Fruit fly (Drosophila melanogaster) whole organism, embryonic: Measurements from ENCODE around the gene L2HGDH.

Experiments used
- Aef1 ChIP-seq: fragments of 200-800 bp; sonication (Bioruptor generic); IDR thresholded peaks from 3 replicates; pipeline ENCODE4 v1.3.6; 2022; ENCODE audit warnings: missing biosample characterization, missing genetic modification characterization
- Bgb ChIP-seq: fragments of 200-800 bp; sonication (Bioruptor generic); IDR thresholded peaks from 2 replicates; pipeline ENCODE4 v1.3.6; 2022; ENCODE audit warnings: missing biosample characterization, missing genetic modification characterization; ENCODE audit not compliant: partially characterized antibody
- CG10321 ChIP-seq: fragments of 200-800 bp; sonication (Bioruptor generic); IDR thresholded peaks from 2 replicates; pipeline ENCODE4 v1.3.6; 2022; ENCODE audit warnings: missing biosample characterization, missing genetic modification characterization
- CG10543 ChIP-seq: fragments of 200-800 bp; sonication (Bioruptor generic); optimal IDR thresholded peaks from 3 replicates; lab custom pipeline; 2017; ENCODE audit warnings: missing biosample characterization, mild to moderate bottlenecking, missing genetic modification characterization, moderate library complexity
- CG10959 ChIP-seq: fragments of 200-800 bp; sonication (Bioruptor generic); IDR thresholded peaks from 2 replicates; pipeline ENCODE4 v1.3.6; 2022; ENCODE audit warnings: missing biosample characterization, missing genetic modification characterization
- CG12104 ChIP-seq: fragments of 200-800 bp; sonication (Bioruptor generic); optimal IDR thresholded peaks from 3 replicates; lab custom pipeline; 2016; ENCODE audit warnings: missing biosample characterization, missing genetic modification characterization
- CG12659 ChIP-seq: fragments of 200-800 bp; sonication (Bioruptor generic); optimal IDR thresholded peaks from 3 replicates; lab custom pipeline; 2017; ENCODE audit warnings: mild to moderate bottlenecking, missing biosample characterization, missing genetic modification reagents, missing genetic modification characterization
- CG13287 ChIP-seq: fragments of 200-800 bp; sonication (Bioruptor generic); IDR thresholded peaks from 2 replicates; pipeline ENCODE4 v1.3.6; 2022; ENCODE audit warnings: missing biosample characterization, missing genetic modification characterization; ENCODE audit not compliant: partially characterized antibody
- CG15073 ChIP-seq: fragments of 200-800 bp; sonication (Bioruptor generic); optimal IDR thresholded peaks from 2 replicates; lab custom pipeline; 2016; ENCODE audit warnings: missing biosample characterization, missing genetic modification characterization
- CG15696 ChIP-seq: fragments of 200-800 bp; sonication (Bioruptor generic); optimal IDR thresholded peaks from 2 replicates; lab custom pipeline; 2019; ENCODE audit warnings: missing biosample characterization, mild to moderate bottlenecking, missing genetic modification characterization, moderate library complexity
- CG1603 ChIP-seq: fragments of 200-800 bp; sonication (Bioruptor generic); optimal IDR thresholded peaks from 2 replicates; lab custom pipeline; 2019; ENCODE audit warnings: missing biosample characterization, mild to moderate bottlenecking, missing genetic modification characterization, moderate library complexity
- CG16815 ChIP-seq: fragments of 200-800 bp; sonication (Bioruptor generic); optimal IDR thresholded peaks from 3 replicates; lab custom pipeline; 2017; ENCODE audit warnings: missing biosample characterization, mild to moderate bottlenecking, missing genetic modification characterization
- CG18599 ChIP-seq: fragments of 200-800 bp; sonication (Bioruptor generic); optimal IDR thresholded peaks from 3 replicates; lab custom pipeline; 2017; ENCODE audit warnings: missing biosample characterization, missing genetic modification characterization, mild to moderate bottlenecking, moderate library complexity, missing genetic modification reagents
- CG30020 ChIP-seq: fragments of 200-800 bp; optimal IDR thresholded peaks from 2 replicates; lab custom pipeline; 2019; ENCODE audit warnings: missing biosample characterization, mild to moderate bottlenecking, missing genetic modification characterization, moderate library complexity
- CG31441 ChIP-seq: fragments of 200-800 bp; sonication (Bioruptor generic); IDR thresholded peaks from 2 replicates; pipeline ENCODE4 v1.3.6; 2022; ENCODE audit warnings: missing biosample characterization, missing genetic modification characterization
- CG34422 ChIP-seq: fragments of 200-800 bp; sonication (Bioruptor generic); IDR thresholded peaks from 3 replicates; pipeline ENCODE4 v1.3.6; 2022; ENCODE audit warnings: missing biosample characterization, missing genetic modification characterization
- CG4282 ChIP-seq: fragments of 200-800 bp; sonication (Bioruptor generic); optimal IDR thresholded peaks from 2 replicates; lab custom pipeline; 2016; ENCODE audit warnings: missing biosample characterization, missing genetic modification characterization
- CG7556 ChIP-seq: fragments of 200-800 bp; sonication (Bioruptor generic); optimal IDR thresholded peaks from 2 replicates; lab custom pipeline; 2017; ENCODE audit warnings: missing biosample characterization, mild to moderate bottlenecking, missing genetic modification characterization
- CG7928 ChIP-seq: fragments of 200-800 bp; sonication (Bioruptor generic); optimal IDR thresholded peaks from 2 replicates; lab custom pipeline; 2017; ENCODE audit warnings: missing biosample characterization, mild to moderate bottlenecking, missing genetic modification characterization
- CG8290 ChIP-seq, 3 experiments: fragments of 200-800 bp; sonication (Bioruptor generic); optimal IDR thresholded peaks; 2 replicates each; lab custom pipeline; 2016 to 2019; ENCODE audit warnings: missing biosample characterization in 3 of 3, missing genetic modification characterization in 3 of 3, mild to moderate bottlenecking in 2 of 3, moderate library complexity in 1 of 3
- CG8765 ChIP-seq: fragments of 200-800 bp; sonication (Bioruptor generic); IDR thresholded peaks from 2 replicates; pipeline ENCODE4 v1.3.6; 2022; ENCODE audit warnings: missing biosample characterization, missing genetic modification characterization
- CG9876 ChIP-seq: fragments of 200-800 bp; sonication (Bioruptor generic); optimal IDR thresholded peaks from 2 replicates; lab custom pipeline; 2016; ENCODE audit warnings: missing biosample characterization, missing genetic modification characterization
- Chrac-16 ChIP-seq: fragments of 200-800 bp; sonication (Bioruptor generic); optimal IDR thresholded peaks from 3 replicates; lab custom pipeline; 2016; ENCODE audit warnings: missing biosample characterization, missing genetic modification characterization
- CkIIα-i1 ChIP-seq: fragments of 200-800 bp; sonication (Bioruptor generic); IDR thresholded peaks from 2 replicates; pipeline ENCODE4 v1.3.6; 2022; ENCODE audit warnings: missing biosample characterization, missing genetic modification characterization
- Dfd ChIP-seq, 2 experiments: fragments of >200 bp; optimal IDR thresholded peaks; 2 replicates each; lab custom pipeline; 2017; ENCODE audit warnings: missing biosample characterization in 2 of 2, missing genetic modification characterization in 2 of 2
- Ets65A ChIP-seq: fragments of 200-800 bp; sonication (Bioruptor generic); peaks from one replicate; lab custom pipeline; 2016; ENCODE audit warnings: missing biosample characterization, missing genetic modification characterization
- Hey ChIP-seq: fragments of 200-800 bp; sonication (Bioruptor generic); optimal IDR thresholded peaks from 3 replicates; lab custom pipeline; 2018; ENCODE audit warnings: missing biosample characterization, mild to moderate bottlenecking, missing genetic modification characterization
- Jarid2 ChIP-seq: fragments of 200-800 bp; sonication (Bioruptor generic); optimal IDR thresholded peaks from 3 replicates; lab custom pipeline; 2017; ENCODE audit warnings: mild to moderate bottlenecking, missing biosample characterization, missing genetic modification reagents, missing genetic modification characterization
- Opbp ChIP-seq: fragments of 200-800 bp; sonication (Bioruptor generic); IDR thresholded peaks from 3 replicates; pipeline ENCODE4 v1.3.6; 2022; ENCODE audit warnings: missing biosample characterization, missing genetic modification characterization; ENCODE audit not compliant: partially characterized antibody
- Stat92E ChIP-seq, 3 experiments: fragments of >200 bp in 2 of 3; fragments of 200-800 bp in 1 of 3; sonication (Bioruptor generic) in 1 of 3; optimal IDR thresholded peaks; 2 replicates each; lab custom pipeline; 2017 to 2019; ENCODE audit warnings: missing biosample characterization in 3 of 3, missing genetic modification characterization in 3 of 3, mild to moderate bottlenecking in 1 of 3, moderate library complexity in 1 of 3
- abd-A ChIP-seq: fragments of 200-800 bp; sonication (Bioruptor generic); optimal IDR thresholded peaks from 3 replicates; lab custom pipeline; 2019; ENCODE audit warnings: missing biosample characterization, mild to moderate bottlenecking, missing genetic modification characterization, moderate library complexity
- amos ChIP-seq: fragments of 200-800 bp; sonication (Bioruptor generic); IDR thresholded peaks from 2 replicates; pipeline ENCODE4 v1.3.6; 2022; ENCODE audit warnings: missing biosample characterization, missing genetic modification characterization; ENCODE audit not compliant: partially characterized antibody
- bcd ChIP-seq: fragments of 200-800 bp; sonication (Bioruptor generic); optimal IDR thresholded peaks from 2 replicates; lab custom pipeline; 2017; ENCODE audit warnings: missing biosample characterization, mild to moderate bottlenecking, missing genetic modification characterization
- ci ChIP-seq: fragments of 200-800 bp; sonication (Bioruptor generic); IDR thresholded peaks from 3 replicates; pipeline ENCODE4 v1.3.6; 2022; ENCODE audit warnings: missing biosample characterization, missing genetic modification characterization
- croc ChIP-seq: fragments of 200-800 bp; sonication (Bioruptor generic); conservative IDR thresholded peaks from 3 replicates; pipeline ENCODE4 v1.3.6; 2022; ENCODE audit warnings: missing biosample characterization, missing genetic modification characterization
- crol ChIP-seq: fragments of 200-800 bp; sonication (Bioruptor generic); IDR thresholded peaks from 2 replicates; pipeline ENCODE4 v1.3.6; 2022; ENCODE audit warnings: missing biosample characterization, missing genetic modification characterization
- emc ChIP-seq: fragments of 200-800 bp; sonication (Bioruptor generic); optimal IDR thresholded peaks from 2 replicates; lab custom pipeline; 2016; ENCODE audit warnings: missing biosample characterization, missing genetic modification characterization
- esg ChIP-seq: fragments of 200-800 bp; sonication (Bioruptor generic); conservative IDR thresholded peaks from 2 replicates; pipeline ENCODE4 v1.3.6; 2022; ENCODE audit warnings: missing biosample characterization, missing genetic modification characterization
- kah ChIP-seq: fragments of 200-800 bp; sonication (Bioruptor generic); optimal IDR thresholded peaks from 2 replicates; lab custom pipeline; 2018; ENCODE audit warnings: missing biosample characterization, mild to moderate bottlenecking, missing genetic modification characterization
- kni ChIP-seq: fragments of 200-800 bp; sonication (Bioruptor generic); optimal IDR thresholded peaks from 3 replicates; lab custom pipeline; 2017; ENCODE audit warnings: mild to moderate bottlenecking, missing biosample characterization, missing genetic modification reagents, missing genetic modification characterization
- lab ChIP-seq: fragments of 200-800 bp; sonication (Bioruptor generic); optimal IDR thresholded peaks from 3 replicates; lab custom pipeline; 2017; ENCODE audit warnings: missing biosample characterization, missing genetic modification characterization, mild to moderate bottlenecking, moderate library complexity, missing genetic modification reagents
- mirr ChIP-seq: fragments of 200-800 bp; sonication (Bioruptor generic); optimal IDR thresholded peaks from 3 replicates; lab custom pipeline; 2018; ENCODE audit warnings: missing biosample characterization, mild to moderate bottlenecking, missing genetic modification characterization
- pan ChIP-seq, 4 experiments: fragments of >200 bp in 3 of 4; fragments of 200-800 bp in 1 of 4; sonication (Bioruptor generic) in 1 of 4; optimal IDR thresholded peaks in 3 of 4; IDR thresholded peaks in 1 of 4; 2 replicates each; pipeline versions ENCODE4 v1.3.6 to Lab custom; 2017 to 2022; ENCODE audit warnings: missing biosample characterization in 2 of 4, missing genetic modification characterization in 2 of 4, mixed read lengths in 1 of 4
- peb ChIP-seq: fragments of 200-800 bp; sonication (Bioruptor generic); IDR thresholded peaks from 2 replicates; pipeline ENCODE4 v1.3.6; 2022; ENCODE audit warnings: missing biosample characterization, missing genetic modification characterization
- shn ChIP-seq: fragments of 200-800 bp; sonication (Bioruptor generic); optimal IDR thresholded peaks from 3 replicates; lab custom pipeline; 2016; ENCODE audit warnings: missing biosample characterization, missing genetic modification characterization
- slbo ChIP-seq: fragments of 200-800 bp; sonication (Bioruptor generic); IDR thresholded peaks from 2 replicates; pipeline ENCODE4 v1.3.6; 2022; ENCODE audit warnings: missing biosample characterization, missing genetic modification characterization
- twi ChIP-seq: fragments of 200-800 bp; optimal IDR thresholded peaks from 2 replicates; lab custom pipeline; 2019; ENCODE audit warnings: missing biosample characterization, mild to moderate bottlenecking, missing genetic modification characterization, moderate library complexity
- wor ChIP-seq: fragments of 200-800 bp; sonication (Bioruptor generic); IDR thresholded peaks from 2 replicates; pipeline ENCODE4 v1.3.6; 2022; ENCODE audit warnings: missing biosample characterization, missing genetic modification characterization

L2HGDH gene

DNA sequence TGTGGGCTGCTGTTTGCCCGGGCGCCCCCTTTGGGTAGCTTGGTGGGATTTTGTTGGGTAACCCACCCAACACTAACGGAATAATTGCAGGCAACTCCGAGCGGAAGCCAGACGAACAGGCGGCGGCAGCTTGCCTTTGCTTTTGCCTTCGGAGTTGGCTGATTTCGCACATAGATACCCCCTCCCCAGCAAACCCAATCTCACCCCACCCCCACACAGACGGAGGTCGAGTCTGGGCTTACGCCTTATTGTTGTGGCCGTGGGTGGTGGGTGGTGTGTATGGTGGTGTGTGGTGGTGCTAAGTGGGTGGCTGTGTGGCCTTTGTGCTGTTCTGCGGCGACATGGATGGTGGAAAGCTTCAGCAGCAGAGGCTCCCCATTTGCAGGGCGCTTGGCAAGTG is 41.4 kb upstream of the L2HGDH start (continued):
- TF ChIP-seq emc (GFP tag; lab: Kevin White, UChicago) = no peak
- no peak for TF ChIP-seq CG31441
- 0 out of 3 replicates have a peak, but pooled peaks have one; percentile 7 for TF ChIP-seq ci (GFP tag; lab: Robert Waterston, UW)
- no peak for TF ChIP-seq CG7928 (GFP tag; lab: Kevin White, UChicago)
- TF ChIP-seq amos (GFP tag; lab: Robert Waterston, UW) = no peak
- TF ChIP-seq bcd (GFP tag; lab: Kevin White, UChicago) = no peak
- no peak for TF ChIP-seq kni (GFP tag; lab: Kevin White, UChicago)
- no peak for TF ChIP-seq peb
- no peak for TF ChIP-seq CG10321 (GFP tag; lab: Robert Waterston, UW)
- no peak for TF ChIP-seq CG10959 (GFP tag; lab: Robert Waterston, UW)
- no peak for TF ChIP-seq CG12659
- TF ChIP-seq CG30020 (tag; lab: Kevin White, UChicago) = no peak
- peak; percentile 37 for TF ChIP-seq mirr (GFP tag; lab: Kevin White, UChicago)
- TF ChIP-seq CG34422 (GFP tag; lab: Robert Waterston, UW) = no peak
- no peak for TF ChIP-seq Opbp (GFP tag; lab: Robert Waterston, UW)
- TF ChIP-seq CG10543 = peak; percentile 66
- no peak for TF ChIP-seq Jarid2 (GFP tag; lab: Kevin White, UChicago)

DNA sequence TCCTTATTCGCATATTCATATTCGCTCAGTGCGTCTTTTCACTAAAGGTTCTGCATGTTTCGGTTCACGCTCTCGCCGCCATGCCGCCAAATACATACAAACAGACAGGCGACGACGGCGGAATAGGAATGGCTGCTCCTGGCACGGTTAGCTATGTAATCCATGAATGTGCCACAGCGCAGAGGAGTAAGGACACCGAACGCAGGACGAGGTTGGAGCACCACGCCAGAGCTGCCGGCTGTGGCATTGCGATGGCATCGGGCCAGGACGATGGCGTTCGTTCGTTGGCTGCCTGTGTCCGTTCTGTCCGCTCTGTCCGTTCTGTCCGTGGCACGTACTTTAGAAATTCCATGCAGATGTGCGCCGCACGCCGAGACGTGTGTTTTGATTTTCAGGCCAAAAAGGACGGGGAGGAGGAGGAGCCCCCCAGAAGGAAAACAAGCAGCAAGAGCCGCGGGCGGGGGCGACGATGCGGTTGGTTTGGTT is 40.7 kb upstream of the L2HGDH start:
- TF ChIP-seq CG16815 (GFP tag; lab: Kevin White, UChicago) = no peak
- TF ChIP-seq crol (GFP tag; lab: Robert Waterston, UW) = peak; percentile 82
- TF ChIP-seq slbo = 0 out of 2 replicates have a peak, but pooled peaks have one; percentile 1
- 0 out of 2 replicates have a peak, but pooled peaks have one; percentile 4 for TF ChIP-seq CG31441
- no peak for TF ChIP-seq CG9876 (GFP tag; lab: Kevin White, UChicago)
- TF ChIP-seq Chrac-16 (GFP tag; lab: Kevin White, UChicago) = no peak
- peak; percentile 53 for TF ChIP-seq CG7556 (GFP tag; lab: Kevin White, UChicago)
- peak; percentile 5 for TF ChIP-seq abd-A (tag; lab: Kevin White, UChicago)
- TF ChIP-seq CG8290 (GFP tag; optimal IDR thresholded peaks at IDR 0.05; lab: Kevin White, UChicago) = no peak
- TF ChIP-seq CG8290 (tag; optimal IDR thresholded peaks at IDR 0.05; lab: Kevin White, UChicago) = no peak
- peak; percentile 38 for TF ChIP-seq lab
- peak; percentile 57 for TF ChIP-seq CG18599 (GFP tag; lab: Kevin White, UChicago)
- TF ChIP-seq Stat92E (GFP tag; optimal IDR thresholded peaks at IDR 0.05; lab: Kevin White, UChicago) = no peak
- no peak for TF ChIP-seq twi (tag; lab: Kevin White, UChicago)
- 0 out of 3 replicates have a peak, but pooled peaks have one; percentile 2 for TF ChIP-seq Aef1 (GFP tag; lab: Robert Waterston, UW)
- no peak for TF ChIP-seq CG13287 (GFP tag; lab: Robert Waterston, UW)
- TF ChIP-seq esg (GFP tag; lab: Robert Waterston, UW) = 0 out of 2 replicates have a peak, but pooled peaks have one; percentile 2
- no peak for TF ChIP-seq CG8765 (GFP tag; lab: Robert Waterston, UW)
- 0 out of 3 replicates have a peak, but pooled peaks have one; percentile 4 for TF ChIP-seq croc (GFP tag; lab: Robert Waterston, UW)
- TF ChIP-seq Dfd (GFP tag; optimal IDR thresholded peaks at IDR 0.05; lab: Kevin White, UChicago) = no peak
- TF ChIP-seq CG4282 (GFP tag; lab: Kevin White, UChicago) = no peak
- TF ChIP-seq CG1603 (tag; lab: Kevin White, UChicago) = no peak
- TF ChIP-seq CkIIα-i1 (GFP tag; lab: Robert Waterston, UW) = no peak
- TF ChIP-seq kah (GFP tag; lab: Kevin White, UChicago) = no peak
- TF ChIP-seq shn = no peak
- peak; percentile 44 for TF ChIP-seq Ets65A
- TF ChIP-seq CG15696 = no peak
- peak; percentile 71 for TF ChIP-seq Hey (tag; lab: Kevin White, UChicago)
- no peak for TF ChIP-seq CG15073 (GFP tag; lab: Kevin White, UChicago)
- TF ChIP-seq CG12104 (GFP tag; lab: Kevin White, UChicago) = peak; percentile 31
- peak; percentile 9; the same call in 1 of the 2 replicates for TF ChIP-seq wor (GFP tag; lab: Robert Waterston, UW)
- TF ChIP-seq Bgb (GFP tag; lab: Robert Waterston, UW) = peak; percentile 33; the same call in 1 of the 2 replicates
- TF ChIP-seq pan (optimal IDR thresholded peaks at IDR 0.05; lab: Kevin White, UChicago) = no peak
- no peak for TF ChIP-seq pan (GFP tag; optimal IDR thresholded peaks at IDR 0.05 in 1 of 2, IDR thresholded peaks at IDR 0.05 in 1 of 2)
